Fruit fly (Drosophila melanogaster) whole organism, wandering third instar larva: ENCODE data around the gene Ugt37B1.

Experiments
- Dif ChIP-seq: fragments of 200-275, 200-300 bp; sonication (Bioruptor generic); optimal IDR thresholded peaks from 2 replicates; lab custom pipeline; 2018; ENCODE audit warnings: missing biosample characterization, missing genetic modification characterization; ENCODE audit not compliant: partially characterized antibody
- Hnf4 ChIP-seq: fragments of 200-800 bp; sonication (Bioruptor generic); optimal IDR thresholded peaks from 2 replicates; lab custom pipeline; 2016; ENCODE audit warnings: missing biosample characterization, mild to moderate bottlenecking, missing genetic modification characterization
- Mio ChIP-seq: sonication (Bioruptor generic); optimal IDR thresholded peaks from 2 replicates; lab custom pipeline; 2016; ENCODE audit warnings: missing biosample characterization, missing genetic modification characterization
- OdsH ChIP-seq: fragments of 200-800 bp; sonication (Bioruptor generic); optimal IDR thresholded peaks from 2 replicates; lab custom pipeline; 2016; ENCODE audit warnings: missing biosample characterization, mild to moderate bottlenecking, missing genetic modification characterization
- Vsx2 ChIP-seq: fragments of 200-300, 225-300 bp; sonication (Bioruptor generic); optimal IDR thresholded peaks from 2 replicates; lab custom pipeline; 2018; ENCODE audit warnings: missing biosample characterization, missing genetic modification characterization; ENCODE audit not compliant: partially characterized antibody
- br ChIP-seq: fragments of 200-800 bp; sonication (Bioruptor generic); optimal IDR thresholded peaks from 2 replicates; lab custom pipeline; 2016; ENCODE audit warnings: missing biosample characterization, missing genetic modification characterization
- dl ChIP-seq, 2 experiments: fragments of 175-275, 200-275 bp in 1 of 2; fragments of 200-275 bp in 1 of 2; sonication (Bioruptor generic); optimal IDR thresholded peaks; lab custom pipeline; 2018; ENCODE audit warnings: mild to moderate bottlenecking in 2 of 2, missing biosample characterization in 2 of 2, missing genetic modification characterization in 2 of 2, moderate library complexity in 2 of 2; ENCODE audit not compliant: partially characterized antibody in 2 of 2, insufficient read depth in 1 of 2
- dmrt93B ChIP-seq: fragments of 200-800 bp; sonication (Bioruptor generic); optimal IDR thresholded peaks from 2 replicates; lab custom pipeline; 2018; ENCODE audit warnings: missing biosample characterization, mild to moderate bottlenecking, missing genetic modification characterization
- h ChIP-seq: fragments of 200-800 bp; sonication (Bioruptor generic); optimal IDR thresholded peaks from 3 replicates; lab custom pipeline; 2016; ENCODE audit warnings: missing biosample characterization, mild to moderate bottlenecking, missing genetic modification characterization
- jim ChIP-seq: fragments of 175-275, 200-325 bp; sonication (Bioruptor generic); optimal IDR thresholded peaks from 2 replicates; lab custom pipeline; 2016; ENCODE audit warnings: missing biosample characterization, mild to moderate bottlenecking, missing genetic modification characterization
- lola ChIP-seq: fragments of >200 bp; optimal IDR thresholded peaks from 2 replicates; lab custom pipeline; 2017; ENCODE audit warnings: missing biosample characterization, missing genetic modification characterization
- tai ChIP-seq: sonication (Bioruptor generic); optimal IDR thresholded peaks from 2 replicates; lab custom pipeline; 2016; ENCODE audit warnings: missing biosample characterization, missing genetic modification characterization
- woc ChIP-seq: sonication (Bioruptor generic); optimal IDR thresholded peaks from 2 replicates; lab custom pipeline; 2016; ENCODE audit warnings: missing biosample characterization, mild to moderate bottlenecking, missing genetic modification characterization

DNA sequence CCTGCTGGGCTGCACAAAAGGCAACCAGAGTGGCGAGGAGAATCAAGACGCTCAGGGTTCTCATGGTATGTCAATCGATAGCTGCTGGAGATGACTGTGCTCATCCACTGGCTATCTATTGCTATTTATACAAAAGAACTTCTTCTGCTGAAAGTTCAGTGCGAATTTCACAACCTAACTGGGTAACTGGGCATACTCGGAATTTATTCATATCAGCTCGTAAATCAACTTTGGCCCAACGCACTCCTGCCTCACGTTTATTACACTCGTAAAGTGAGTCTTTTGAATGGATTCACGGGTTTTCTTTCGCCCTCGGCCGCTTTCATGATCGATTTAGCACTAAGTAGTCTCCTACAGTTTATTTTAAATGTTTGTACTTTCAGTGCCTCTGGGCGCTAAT, 39.5 kb downstream of the Ugt37B1 start, which contains the start of gene CG13983:
- TF ChIP-seq br (GFP tag; lab: Kevin White, UChicago) = no peak
- TF ChIP-seq h = no peak
- no peak for TF ChIP-seq tai
- no peak for TF ChIP-seq dl (GFP tag; optimal IDR thresholded peaks at IDR 0.05; lab: Kevin White, UChicago; ENCODE audit: insufficient read depth in 1 of 2, partially characterized antibody in 2 of 2)
- TF ChIP-seq Vsx2 (GFP tag; lab: Kevin White, UChicago) = no peak
- TF ChIP-seq Hnf4 = no peak
- TF ChIP-seq dmrt93B (GFP tag; lab: Kevin White, UChicago) = no peak
- no peak for TF ChIP-seq Dif
- no peak for TF ChIP-seq OdsH (GFP tag; lab: Kevin White, UChicago)
- TF ChIP-seq lola (GFP tag; lab: Kevin White, UChicago) = no peak
- no peak for TF ChIP-seq jim (GFP tag; lab: Kevin White, UChicago)
- no peak for TF ChIP-seq woc
- no peak for TF ChIP-seq Mio
